Fruit fly (Drosophila melanogaster): ENCODE data around the gene CG17917.

dm6 chr3R:6353624-6354352 lies 12.0 kb downstream of the CG17917 start:
- TF ChIP-seq CTCF (optimal IDR thresholded peaks at IDR 0.05) (no peak), CG8478 (optimal IDR thresholded peaks at IDR 0.05) (no peak)
